Fruit fly (Drosophila melanogaster) whole organism, embryonic: Measurements from ENCODE around the gene CG31103.

ENCODE experiments used
- Abd-B ChIP-seq: fragments of 200-800 bp; sonication (Bioruptor generic); optimal IDR thresholded peaks from 2 replicates; lab custom pipeline; 2018; ENCODE audit warnings: missing biosample characterization, mild to moderate bottlenecking, missing genetic modification characterization, moderate library complexity
- Asciz ChIP-seq: fragments of 200-800 bp; sonication (Bioruptor generic); optimal IDR thresholded peaks from 2 replicates; lab custom pipeline; 2017; ENCODE audit warnings: missing biosample characterization, mild to moderate bottlenecking, missing genetic modification characterization, missing genetic modification reagents
- Awh ChIP-seq: fragments of 200-800 bp; sonication (Bioruptor generic); IDR thresholded peaks from 2 replicates; pipeline ENCODE4, ENCODE4 v1.3.6; 2022; ENCODE audit warnings: missing biosample characterization, missing genetic modification characterization
- Bdp1 ChIP-seq: fragments of 200-800 bp; sonication (Bioruptor generic); optimal IDR thresholded peaks from 3 replicates; lab custom pipeline; 2016; ENCODE audit warnings: missing biosample characterization, missing genetic modification characterization
- Blimp-1 ChIP-seq: fragments of 200-800 bp; sonication (Bioruptor generic); optimal IDR thresholded peaks from 3 replicates; lab custom pipeline; 2018; ENCODE audit warnings: missing biosample characterization, missing genetic modification characterization, mild to moderate bottlenecking, moderate library complexity, missing genetic modification reagents
- CG10543 ChIP-seq: fragments of 200-800 bp; sonication (Bioruptor generic); optimal IDR thresholded peaks from 3 replicates; lab custom pipeline; 2017; ENCODE audit warnings: missing biosample characterization, mild to moderate bottlenecking, missing genetic modification characterization, moderate library complexity
- CG10979 ChIP-seq: fragments of 200-800 bp; sonication (Bioruptor generic); optimal IDR thresholded peaks from 2 replicates; lab custom pipeline; 2018; ENCODE audit warnings: missing biosample characterization, mild to moderate bottlenecking, missing genetic modification characterization, moderate library complexity
- CG11723 ChIP-seq: fragments of 200-800 bp; sonication (Bioruptor generic); optimal IDR thresholded peaks from 2 replicates; lab custom pipeline; 2017; ENCODE audit warnings: missing biosample characterization, mild to moderate bottlenecking, missing genetic modification characterization
- CG13424 ChIP-seq: fragments of 200-800 bp; sonication (Bioruptor generic); optimal IDR thresholded peaks from 2 replicates; lab custom pipeline; 2019; ENCODE audit warnings: missing biosample characterization, mild to moderate bottlenecking, missing genetic modification characterization, moderate library complexity
- CG14014 ChIP-seq: fragments of 200-800 bp; sonication (Bioruptor generic); IDR thresholded peaks from 2 replicates; pipeline ENCODE4 v1.3.6; 2022; ENCODE audit warnings: missing biosample characterization, missing genetic modification characterization
- CG15479 ChIP-seq: fragments of 200-800 bp; sonication (Bioruptor generic); optimal IDR thresholded peaks from 3 replicates; lab custom pipeline; 2019; ENCODE audit warnings: missing biosample characterization, mild to moderate bottlenecking, missing genetic modification characterization, moderate library complexity
- CG17186 ChIP-seq: fragments of 200-800 bp; sonication (Bioruptor generic); optimal IDR thresholded peaks from 3 replicates; lab custom pipeline; 2017; ENCODE audit warnings: missing biosample characterization, missing genetic modification reagents, missing genetic modification characterization
- CG18011 ChIP-seq: fragments of 200-800 bp; sonication (Bioruptor generic); optimal IDR thresholded peaks from 2 replicates; lab custom pipeline; 2017; ENCODE audit warnings: missing biosample characterization, missing genetic modification characterization, mild to moderate bottlenecking, moderate library complexity, missing genotype
- CG4707 ChIP-seq: fragments of 200-800 bp; sonication (Bioruptor generic); optimal IDR thresholded peaks from 2 replicates; lab custom pipeline; 2018; ENCODE audit warnings: missing biosample characterization, mild to moderate bottlenecking, missing genetic modification characterization, moderate library complexity
- CG6654 ChIP-seq: fragments of 200-800 bp; sonication (Bioruptor generic); optimal IDR thresholded peaks from 2 replicates; lab custom pipeline; 2017; ENCODE audit warnings: missing biosample characterization, mild to moderate bottlenecking, missing genetic modification characterization
- CG8290 ChIP-seq, 3 experiments: fragments of 200-800 bp; sonication (Bioruptor generic); optimal IDR thresholded peaks; 2 replicates each; lab custom pipeline; 2016 to 2019; ENCODE audit warnings: missing biosample characterization in 3 of 3, missing genetic modification characterization in 3 of 3, mild to moderate bottlenecking in 2 of 3, moderate library complexity in 1 of 3
- CoRest ChIP-seq: fragments of 200-800 bp; sonication (Bioruptor generic); optimal IDR thresholded peaks from 3 replicates; lab custom pipeline; 2018; ENCODE audit warnings: missing biosample characterization, mild to moderate bottlenecking, missing genetic modification characterization, moderate library complexity
- Dbx ChIP-seq: fragments of 200-800 bp; sonication (Bioruptor generic); IDR thresholded peaks from 3 replicates; pipeline ENCODE4 v1.3.6; 2022; ENCODE audit warnings: missing biosample characterization, missing genetic modification characterization
- E2f2 ChIP-seq: fragments of 200-800 bp; sonication (Bioruptor generic); IDR thresholded peaks from 2 replicates; pipeline ENCODE4 v1.3.6; 2022; ENCODE audit warnings: missing biosample characterization, missing genetic modification characterization
- Fer3 ChIP-seq: fragments of 200-800 bp; sonication (Bioruptor generic); optimal IDR thresholded peaks from 2 replicates; lab custom pipeline; 2018; ENCODE audit warnings: missing biosample characterization, mild to moderate bottlenecking, missing genetic modification characterization, moderate library complexity
- Hsf ChIP-seq: fragments of 200-800 bp; sonication (Bioruptor generic); optimal IDR thresholded peaks from 3 replicates; lab custom pipeline; 2016; ENCODE audit warnings: missing biosample characterization, missing genetic modification characterization
- Ssrp ChIP-seq: fragments of 200-800 bp; sonication (Bioruptor generic); optimal IDR thresholded peaks from 2 replicates; lab custom pipeline; 2018; ENCODE audit warnings: missing biosample characterization, mild to moderate bottlenecking, missing genetic modification characterization, moderate library complexity
- Trl ChIP-seq, 3 experiments: fragments of >200 bp in 2 of 3; fragments of 200-800 bp in 1 of 3; sonication (Bioruptor generic) in 1 of 3; optimal IDR thresholded peaks; 2 replicates in 1 of 3; 3 replicates in 2 of 3; lab custom pipeline; 2016 to 2017; ENCODE audit warnings: missing biosample characterization in 1 of 3, missing genetic modification characterization in 1 of 3
- Vsx1 ChIP-seq: fragments of 200-800 bp; sonication (Bioruptor generic); optimal IDR thresholded peaks from 2 replicates; lab custom pipeline; 2017; ENCODE audit warnings: missing biosample characterization, mild to moderate bottlenecking, missing genetic modification characterization, missing genetic modification reagents
- ap ChIP-seq: fragments of 200-800 bp; sonication (Bioruptor generic); IDR thresholded peaks from 2 replicates; pipeline ENCODE4 v1.3.6; 2022; ENCODE audit warnings: missing biosample characterization, missing genetic modification characterization
- ato ChIP-seq: fragments of 200-800 bp; sonication (Bioruptor generic); IDR thresholded peaks from 2 replicates; pipeline ENCODE4 v1.3.6; 2022; ENCODE audit warnings: missing biosample characterization, missing genetic modification characterization; ENCODE audit not compliant: partially characterized antibody
- chif ChIP-seq, 2 experiments: fragments of 200-800 bp; sonication (Bioruptor generic); optimal IDR thresholded peaks; 3 replicates each; lab custom pipeline; 2016; ENCODE audit warnings: missing biosample characterization in 2 of 2, missing genetic modification characterization in 2 of 2
- chinmo ChIP-seq: fragments of 200-800 bp; sonication (Bioruptor generic); IDR thresholded peaks from 4 replicates; pipeline ENCODE4 v1.3.6; 2022; ENCODE audit warnings: missing biosample characterization, missing genetic modification characterization; ENCODE audit not compliant: partially characterized antibody
- crol ChIP-seq: fragments of 200-800 bp; sonication (Bioruptor generic); IDR thresholded peaks from 2 replicates; pipeline ENCODE4 v1.3.6; 2022; ENCODE audit warnings: missing biosample characterization, missing genetic modification characterization
- crp ChIP-seq, 2 experiments: fragments of 200-800 bp; sonication (Bioruptor generic); optimal IDR thresholded peaks; 2 replicates in 1 of 2; 3 replicates in 1 of 2; lab custom pipeline; 2017; ENCODE audit warnings: missing biosample characterization in 2 of 2, missing genetic modification characterization in 2 of 2, mild to moderate bottlenecking in 1 of 2, moderate library complexity in 1 of 2
- dpn ChIP-seq, 2 experiments: fragments of 200-800 bp; sonication (Bioruptor generic); optimal IDR thresholded peaks; 3 replicates each; lab custom pipeline; 2016; ENCODE audit warnings: missing biosample characterization in 2 of 2, missing genetic modification characterization in 2 of 2
- ems ChIP-seq: fragments of 200-800 bp; sonication (Bioruptor generic); optimal IDR thresholded peaks from 3 replicates; lab custom pipeline; 2016; ENCODE audit warnings: missing biosample characterization, missing genetic modification characterization
- eve ChIP-seq, 2 experiments: fragments of >200 bp; optimal IDR thresholded peaks; 2 replicates each; lab custom pipeline; 2017; ENCODE audit warnings: missing biosample characterization in 2 of 2, missing genetic modification characterization in 2 of 2
- eyg ChIP-seq: fragments of 200-800 bp; sonication (Bioruptor generic); optimal IDR thresholded peaks from 3 replicates; lab custom pipeline; 2016; ENCODE audit warnings: missing biosample characterization, missing genetic modification characterization
- fru ChIP-seq: fragments of >200 bp; optimal IDR thresholded peaks from 2 replicates; lab custom pipeline; 2017
- gro ChIP-seq: fragments of 200-800 bp; sonication (Bioruptor generic); optimal IDR thresholded peaks from 2 replicates; lab custom pipeline; 2016; ENCODE audit warnings: missing biosample characterization, missing genetic modification characterization
- her ChIP-seq: fragments of 200-800 bp; sonication (Bioruptor generic); optimal IDR thresholded peaks from 2 replicates; lab custom pipeline; 2016; ENCODE audit warnings: missing biosample characterization, missing genetic modification characterization
- jing ChIP-seq: fragments of 200-800 bp; sonication (Bioruptor generic); optimal IDR thresholded peaks from 2 replicates; lab custom pipeline; 2018; ENCODE audit warnings: missing biosample characterization, mild to moderate bottlenecking, missing genetic modification characterization
- lola ChIP-seq, 3 experiments: fragments of >200 bp in 2 of 3; fragments of 200-800 bp in 1 of 3; sonication (Bioruptor generic) in 1 of 3; optimal IDR thresholded peaks; 2 replicates each; lab custom pipeline; 2017 to 2019; ENCODE audit warnings: missing biosample characterization in 3 of 3, missing genetic modification characterization in 3 of 3, mild to moderate bottlenecking in 1 of 3, moderate library complexity in 1 of 3
- oc ChIP-seq: fragments of 200-800 bp; sonication (Bioruptor generic); optimal IDR thresholded peaks from 2 replicates; lab custom pipeline; 2018; ENCODE audit warnings: missing biosample characterization, mild to moderate bottlenecking, missing genetic modification characterization, moderate library complexity
- prd ChIP-seq, 3 experiments: fragments of >200 bp in 2 of 3; fragments of 200-800 bp in 1 of 3; sonication (Bioruptor generic) in 1 of 3; optimal IDR thresholded peaks in 2 of 3; IDR thresholded peaks in 1 of 3; 2 replicates in 2 of 3; 3 replicates in 1 of 3; pipeline versions ENCODE4 v1.3.6 to Lab custom; 2017 to 2022; ENCODE audit warnings: missing biosample characterization in 1 of 3, missing genetic modification characterization in 1 of 3
- run ChIP-seq: fragments of 200-800 bp; sonication (Bioruptor generic); optimal IDR thresholded peaks from 3 replicates; lab custom pipeline; 2018; ENCODE audit warnings: missing biosample characterization, mild to moderate bottlenecking, missing genetic modification characterization
- sens-2 ChIP-seq: fragments of 200-800 bp; sonication (Bioruptor generic); IDR thresholded peaks from 2 replicates; pipeline ENCODE4 v1.3.6; 2022; ENCODE audit warnings: missing biosample characterization, missing genetic modification characterization
- seq ChIP-seq: fragments of 200-800 bp; sonication (Bioruptor generic); IDR thresholded peaks from 2 replicates; pipeline ENCODE4 v1.3.6; 2022; ENCODE audit warnings: missing biosample characterization, missing genetic modification characterization
- sqz ChIP-seq: fragments of 200-800 bp; sonication (Bioruptor generic); optimal IDR thresholded peaks from 3 replicates; lab custom pipeline; 2018; ENCODE audit warnings: missing biosample characterization, mild to moderate bottlenecking, missing genetic modification characterization
- tna ChIP-seq: fragments of 200-800 bp; sonication (Bioruptor generic); IDR thresholded peaks from 2 replicates; pipeline ENCODE4 v1.3.6; 2022; ENCODE audit warnings: missing biosample characterization, missing genetic modification characterization; ENCODE audit not compliant: partially characterized antibody

CG31103 gene

DNA sequence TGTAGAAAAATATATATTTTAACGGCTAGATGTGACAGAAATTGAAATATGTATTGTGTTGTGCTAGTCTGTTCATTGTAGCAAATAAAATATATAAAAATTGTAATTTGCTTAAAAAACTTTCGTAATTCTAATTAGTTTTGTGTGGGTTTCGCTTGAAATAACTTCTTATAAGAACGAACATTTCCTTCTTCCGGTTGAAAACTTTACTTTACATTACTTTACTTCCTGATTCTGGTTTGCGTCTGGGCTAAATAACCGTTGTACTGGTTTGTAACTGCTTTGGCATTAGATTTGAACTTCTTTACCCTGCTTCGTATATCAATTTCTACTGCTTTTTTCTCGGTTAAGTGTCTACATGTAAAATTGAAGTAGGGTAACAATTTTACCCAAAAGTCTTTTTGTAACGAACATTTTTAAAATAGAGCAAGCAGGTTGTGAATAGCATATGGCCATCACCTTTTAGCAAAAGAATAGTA lies 25.4 kb upstream of the CG31103 start, which contains the start of gene lobo (continued):
- TF ChIP-seq Fer3, result peak; percentile 48
- TF ChIP-seq CG4707 (GFP tag; lab: Kevin White, UChicago), result peak; percentile 8
- TF ChIP-seq eyg (GFP tag; lab: Kevin White, UChicago), result peak; percentile 71
- no peak for TF ChIP-seq CG17186
- peak; percentile 34 for TF ChIP-seq Vsx1 (GFP tag; lab: Kevin White, UChicago)
- TF ChIP-seq CG18011, result peak; percentile 95
- TF ChIP-seq Dbx (GFP tag; lab: Robert Waterston, UW), result 0 out of 3 replicates have a peak, but pooled peaks have one; percentile 42
- TF ChIP-seq CG8290 (GFP tag; optimal IDR thresholded peaks at IDR 0.05; lab: Kevin White, UChicago), result peak; percentile 66
- peak in 1 of 2 experiments; percentile 79 for TF ChIP-seq CG8290 (tag; optimal IDR thresholded peaks at IDR 0.05; lab: Kevin White, UChicago)
- TF ChIP-seq prd (optimal IDR thresholded peaks at IDR 0.05; lab: Kevin White, UChicago), result no peak
- TF ChIP-seq prd (GFP tag; IDR thresholded peaks at IDR 0.05; lab: Robert Waterston, UW), result no peak
- peak; percentile 65 for TF ChIP-seq Abd-B (GFP tag; lab: Kevin White, UChicago)
- no peak for TF ChIP-seq ato
- TF ChIP-seq chif (GFP tag; optimal IDR thresholded peaks at IDR 0.05; lab: Kevin White, UChicago), result peak; percentile 56 to 69
- peak; percentile 14 for TF ChIP-seq oc
- peak in 1 of 3 experiments; percentile 50 for TF ChIP-seq lola (GFP tag; optimal IDR thresholded peaks at IDR 0.05; lab: Kevin White, UChicago)
- TF ChIP-seq CG10979 (tag; lab: Kevin White, UChicago), result peak; percentile 46
- peak; percentile 29; the same call in 1 of the 2 replicates for TF ChIP-seq Awh (GFP tag; lab: Robert Waterston, UW)
- peak; percentile 22; the same call in 1 of the 2 replicates for TF ChIP-seq ap (GFP tag; lab: Robert Waterston, UW)
- peak; percentile 72 for TF ChIP-seq Hsf (GFP tag; lab: Kevin White, UChicago)
- no peak for TF ChIP-seq eve (GFP tag; optimal IDR thresholded peaks at IDR 0.05; lab: Kevin White, UChicago)
- TF ChIP-seq run (tag; lab: Kevin White, UChicago), result no peak
- TF ChIP-seq CG15479 (GFP tag; lab: Kevin White, UChicago), result no peak
- TF ChIP-seq crp (GFP tag; optimal IDR thresholded peaks at IDR 0.05; lab: Kevin White, UChicago), result peak in 1 of 2 experiments; percentile 21
- peak; percentile 14 for TF ChIP-seq Bdp1 (GFP tag; lab: Kevin White, UChicago)
- TF ChIP-seq CG10543 (GFP tag; lab: Kevin White, UChicago), result peak; percentile 18
- peak; percentile 19 for TF ChIP-seq jing (GFP tag; lab: Kevin White, UChicago)
- no peak for TF ChIP-seq Blimp-1
- TF ChIP-seq gro (GFP tag; lab: Kevin White, UChicago), result peak; percentile 57
- TF ChIP-seq CoRest (tag; lab: Kevin White, UChicago), result peak; percentile 83
- no peak for TF ChIP-seq Asciz (GFP tag; lab: Kevin White, UChicago)
- TF ChIP-seq Trl (optimal IDR thresholded peaks at IDR 0.05; lab: Kevin White, UChicago), result peak in 1 of 2 experiments; percentile 1
- peak; percentile 65 for TF ChIP-seq Trl (GFP tag; optimal IDR thresholded peaks at IDR 0.05; lab: Kevin White, UChicago)
- TF ChIP-seq dpn (GFP tag; optimal IDR thresholded peaks at IDR 0.05; lab: Kevin White, UChicago), result peak; percentile 49 to 73
- TF ChIP-seq crol, result no peak
- no peak for TF ChIP-seq CG11723 (GFP tag; lab: Kevin White, UChicago)
- TF ChIP-seq seq (GFP tag; lab: Robert Waterston, UW), result peak; percentile 48; the same call in 1 of the 2 replicates
- TF ChIP-seq sqz (GFP tag; lab: Kevin White, UChicago), result peak; percentile 34
- TF ChIP-seq CG6654 (GFP tag; lab: Kevin White, UChicago), result peak; percentile 8
- no peak for TF ChIP-seq tna
- TF ChIP-seq chinmo (GFP tag; lab: Robert Waterston, UW), result 0 out of 4 replicates have a peak, but pooled peaks have one; percentile 26
- peak; percentile 75 for TF ChIP-seq sens-2
- TF ChIP-seq CG13424, result peak; percentile 67
- peak; percentile 65 for TF ChIP-seq E2f2 (GFP tag; lab: Robert Waterston, UW)
- peak; percentile 26 for TF ChIP-seq ems (GFP tag; lab: Kevin White, UChicago)
- TF ChIP-seq fru, result no peak
- TF ChIP-seq CG14014 (GFP tag; lab: Robert Waterston, UW), result peak; percentile 78
- TF ChIP-seq her (GFP tag; lab: Kevin White, UChicago), result peak; percentile 5
- peak; percentile 48 for TF ChIP-seq Ssrp (tag; lab: Kevin White, UChicago)
